Worm (Caenorhabditis elegans) whole organism, young adult: ENCODE results near the gene srt-37.
A peak's percentile ranks its signal among the peaks of the same experiment; 100 is the strongest.

ENCODE experiments used
- B0019.2 ChIP-seq: fragments of 200-800 bp; sonication (Bioruptor generic); conservative IDR thresholded peaks from 2 replicates; pipeline ENCODE4 v1.3.6; 2022; ENCODE audit warnings: missing genetic modification reagents, missing genetic modification characterization, missing compliant biosample characterization
- B0261.1 ChIP-seq: sonication (generic microtip); optimal IDR thresholded peaks from 2 replicates; lab custom pipeline; 2016; ENCODE audit warnings: mild to moderate bottlenecking, missing genetic modification characterization, moderate library complexity, missing compliant biosample characterization
- C17E4.6 ChIP-seq: fragments of 200-800 bp; sonication (Bioruptor generic); IDR thresholded peaks from 2 replicates; pipeline ENCODE4 v1.3.6; 2022; ENCODE audit warnings: missing genetic modification reagents, missing genetic modification characterization, missing compliant biosample characterization
- D2030.7 ChIP-seq: fragments of 200-800 bp; sonication (Bioruptor generic); IDR thresholded peaks from 2 replicates; pipeline ENCODE4 v1.3.6; 2022; ENCODE audit warnings: missing genetic modification reagents, missing genetic modification characterization, missing compliant biosample characterization
- F22D6.2 ChIP-seq: sonication (generic microtip); optimal IDR thresholded peaks from 2 replicates; lab custom pipeline; 2016; ENCODE audit warnings: mild to moderate bottlenecking, missing genetic modification characterization, missing compliant biosample characterization
- F39B2.1 ChIP-seq: fragments of 200-800 bp; sonication (Bioruptor generic); IDR thresholded peaks from 2 replicates; pipeline ENCODE4 v1.3.6; 2022; ENCODE audit warnings: missing genetic modification reagents, missing genetic modification characterization, missing compliant biosample characterization
- F55B11.4 ChIP-seq: sonication (generic microtip); optimal IDR thresholded peaks from 2 replicates; lab custom pipeline; 2016; ENCODE audit warnings: missing compliant biosample characterization, missing genetic modification characterization, borderline replicate concordance; ENCODE audit not compliant: insufficient read depth
- F57A8.1 ChIP-seq: fragments of 200-800 bp; sonication (Bioruptor generic); optimal IDR thresholded peaks from 2 replicates; lab custom pipeline; 2018; ENCODE audit warnings: mild to moderate bottlenecking, missing genetic modification characterization, moderate library complexity, missing compliant biosample characterization
- F57C9.4 ChIP-seq: sonication (generic microtip); optimal IDR thresholded peaks from 2 replicates; lab custom pipeline; 2017; ENCODE audit warnings: mild to moderate bottlenecking, missing genetic modification characterization, missing compliant biosample characterization
- K12H6.12 ChIP-seq: fragments of 200-800 bp; sonication (Bioruptor generic); optimal IDR thresholded peaks from 2 replicates; lab custom pipeline; 2018; ENCODE audit warnings: mild to moderate bottlenecking, missing genetic modification characterization, missing compliant biosample characterization
- T07F8.4 ChIP-seq: sonication (generic microtip); optimal IDR thresholded peaks from 2 replicates; lab custom pipeline; 2016; ENCODE audit warnings: mild to moderate bottlenecking, missing genetic modification characterization, moderate library complexity, missing compliant biosample characterization
- T26A5.8 ChIP-seq: sonication (generic microtip); optimal IDR thresholded peaks from 2 replicates; lab custom pipeline; 2016; ENCODE audit warnings: missing genetic modification characterization, missing compliant biosample characterization
- Y53G8AR.9 ChIP-seq: fragments of 200-800 bp; sonication (Bioruptor generic); conservative IDR thresholded peaks from 2 replicates; pipeline ENCODE4 v1.3.6; 2022; ENCODE audit warnings: missing genetic modification reagents, missing genetic modification characterization, missing compliant biosample characterization
- Y67H2A.10 ChIP-seq: fragments of 200-800 bp; sonication (Bioruptor generic); conservative IDR thresholded peaks from 2 replicates; pipeline ENCODE4 v1.3.6; 2022; ENCODE audit warnings: missing genetic modification reagents, missing genetic modification characterization, missing compliant biosample characterization
- ama-1 ChIP-seq, 3 experiments: fragments of 150-350 bp in 1 of 3; sonication (generic microtip) in 2 of 3; optimal IDR thresholded peaks; 2 replicates each; lab custom pipeline; 2014 to 2018; ENCODE audit warnings: missing biosample characterization in 2 of 3, missing genetic modification characterization in 2 of 3, missing genetic modification reagents in 2 of 3
- athp-1 ChIP-seq: sonication (generic microtip); optimal IDR thresholded peaks from 2 replicates; lab custom pipeline; 2017; ENCODE audit warnings: mild to moderate bottlenecking, missing genetic modification characterization, missing compliant biosample characterization
- attf-3 ChIP-seq: fragments of 200-800 bp; sonication (Bioruptor generic); conservative IDR thresholded peaks from 2 replicates; pipeline ENCODE4 v1.3.6; 2022; ENCODE audit warnings: missing genetic modification reagents, missing genetic modification characterization, missing compliant biosample characterization
- attf-6 ChIP-seq: fragments of 200-800 bp; sonication (Bioruptor generic); IDR thresholded peaks from 2 replicates; pipeline ENCODE4 v1.3.6; 2022; ENCODE audit warnings: missing genetic modification reagents, missing genetic modification characterization, missing compliant biosample characterization
- bed-1 ChIP-seq: fragments of 200-800 bp; sonication (Bioruptor generic); IDR thresholded peaks from 2 replicates; pipeline ENCODE4 v1.3.6; 2022; ENCODE audit warnings: missing genetic modification reagents, missing genetic modification characterization, missing compliant biosample characterization
- bed-2 ChIP-seq: fragments of 200-800 bp; sonication (Bioruptor generic); IDR thresholded peaks from 2 replicates; pipeline ENCODE4 v1.3.6; 2022; ENCODE audit warnings: missing genetic modification reagents, missing genetic modification characterization, missing compliant biosample characterization
- cebp-1 ChIP-seq, 2 experiments: fragments of 200-800 bp in 1 of 2; sonication (Bioruptor generic) in 1 of 2; sonication (generic microtip) in 1 of 2; IDR thresholded peaks in 1 of 2; optimal IDR thresholded peaks in 1 of 2; 2 replicates each; pipeline versions ENCODE4 v1.3.6 to Lab custom; 2017 to 2022; ENCODE audit warnings: missing compliant biosample characterization in 2 of 2, missing genetic modification characterization in 2 of 2, mild to moderate bottlenecking in 1 of 2, missing genetic modification reagents in 1 of 2, moderate library complexity in 1 of 2
- ceh-79 ChIP-seq: sonication (generic microtip); optimal IDR thresholded peaks from 2 replicates; lab custom pipeline; 2017; ENCODE audit warnings: mild to moderate bottlenecking, missing genetic modification characterization, missing compliant biosample characterization
- ets-4 ChIP-seq: fragments of 200-800 bp; sonication (Bioruptor generic); optimal IDR thresholded peaks from 2 replicates; lab custom pipeline; 2018; ENCODE audit warnings: mild to moderate bottlenecking, missing genetic modification characterization, missing compliant biosample characterization
- him-1 ChIP-seq: sonication (generic microtip); optimal IDR thresholded peaks from 2 replicates; lab custom pipeline; 2016; ENCODE audit warnings: missing genotype, missing genetic modification reagents, missing genetic modification characterization, missing compliant biosample characterization
- hlh-26 ChIP-seq: fragments of 200-800 bp; sonication (Bioruptor generic); conservative IDR thresholded peaks from 2 replicates; pipeline ENCODE4 v1.3.6; 2022; ENCODE audit warnings: missing genetic modification reagents, missing genetic modification characterization, missing compliant biosample characterization
- hsf-1 ChIP-seq: fragments of 200-800 bp; sonication (Bioruptor generic); IDR thresholded peaks from 2 replicates; pipeline ENCODE4 v1.3.6; 2022; ENCODE audit warnings: missing genetic modification reagents, missing genetic modification characterization, missing compliant biosample characterization
- lin-26 ChIP-seq: fragments of 200-800 bp; sonication (Bioruptor generic); IDR thresholded peaks from 2 replicates; pipeline ENCODE4 v1.3.6; 2022; ENCODE audit warnings: missing genetic modification reagents, missing genetic modification characterization, missing compliant biosample characterization
- lsl-1 ChIP-seq: fragments of 200-800 bp; sonication (Bioruptor generic); optimal IDR thresholded peaks from 2 replicates; lab custom pipeline; 2018; ENCODE audit warnings: mild to moderate bottlenecking, missing genetic modification characterization, moderate library complexity, missing compliant biosample characterization
- lsy-27 ChIP-seq: sonication (generic microtip); optimal IDR thresholded peaks from 2 replicates; lab custom pipeline; 2017; ENCODE audit warnings: missing genetic modification characterization, mild to moderate bottlenecking, missing compliant biosample characterization, antibody characterized with exemption, missing genotype, borderline replicate concordance; ENCODE audit not compliant: insufficient read depth
- madf-6 ChIP-seq: fragments of 200-800 bp; sonication (Bioruptor generic); IDR thresholded peaks from 2 replicates; pipeline ENCODE4 v1.3.6; 2022; ENCODE audit warnings: missing genetic modification reagents, missing genetic modification characterization, missing compliant biosample characterization
- madf-8 ChIP-seq: fragments of 200-800 bp; sonication (Bioruptor generic); conservative IDR thresholded peaks from 2 replicates; pipeline ENCODE4 v1.3.6; 2022; ENCODE audit warnings: missing genetic modification reagents, missing genetic modification characterization, missing compliant biosample characterization
- nfya-2 ChIP-seq: fragments of 200-800 bp; sonication (Bioruptor generic); IDR thresholded peaks from 2 replicates; pipeline ENCODE4 v1.3.6; 2022; ENCODE audit warnings: missing genetic modification reagents, missing genetic modification characterization, missing compliant biosample characterization
- nhr-179 ChIP-seq: sonication (generic microtip); optimal IDR thresholded peaks from 2 replicates; lab custom pipeline; 2016; ENCODE audit warnings: mild to moderate bottlenecking, missing genetic modification characterization, missing compliant biosample characterization
- pbrm-1 ChIP-seq: fragments of 200-800 bp; sonication (Bioruptor generic); IDR thresholded peaks from 2 replicates; pipeline ENCODE4 v1.3.6; 2022; ENCODE audit warnings: missing genetic modification reagents, missing genetic modification characterization, missing compliant biosample characterization
- rcor-1 ChIP-seq: fragments of 200-800 bp; sonication (Bioruptor generic); IDR thresholded peaks from 2 replicates; pipeline ENCODE4 v1.3.6; 2022; ENCODE audit warnings: missing genetic modification reagents, missing genetic modification characterization, missing compliant biosample characterization
- rpc-1 ChIP-seq, 2 experiments: fragments of 150-350 bp in 1 of 2; sonication (generic microtip) in 1 of 2; optimal IDR thresholded peaks; 2 replicates each; lab custom pipeline; 2014 to 2018; ENCODE audit warnings: missing biosample characterization in 1 of 2, missing genetic modification characterization in 1 of 2, missing genetic modification reagents in 1 of 2, missing genotype in 1 of 2
- sdz-38 ChIP-seq: sonication (generic microtip); optimal IDR thresholded peaks from 2 replicates; lab custom pipeline; 2016; ENCODE audit warnings: missing genotype, missing genetic modification characterization, missing compliant biosample characterization
- snpc-1.1 ChIP-seq: sonication (generic microtip); optimal IDR thresholded peaks from 2 replicates; lab custom pipeline; 2017; ENCODE audit warnings: missing genetic modification characterization, mild to moderate bottlenecking, missing compliant biosample characterization, antibody characterized with exemption, moderate library complexity, missing genotype, missing genetic modification reagents; ENCODE audit not compliant: insufficient read depth
- somi-1 ChIP-seq: fragments of 200-800 bp; sonication (Bioruptor generic); optimal IDR thresholded peaks from 2 replicates; lab custom pipeline; 2018; ENCODE audit warnings: mild to moderate bottlenecking, missing genetic modification characterization, missing compliant biosample characterization
- tbp1 ChIP-seq: fragments of 200-800 bp; sonication (Bioruptor generic); optimal IDR thresholded peaks from 2 replicates; lab custom pipeline; 2018; ENCODE audit warnings: mild to moderate bottlenecking, missing genetic modification characterization, missing compliant biosample characterization
- ztf-22 ChIP-seq: fragments of 200-800 bp; sonication (Bioruptor generic); optimal IDR thresholded peaks from 2 replicates; lab custom pipeline; 2018; ENCODE audit warnings: mild to moderate bottlenecking, missing genetic modification characterization, moderate library complexity, missing compliant biosample characterization
- ztf-3 ChIP-seq: fragments of 200-800 bp; sonication (Bioruptor generic); optimal IDR thresholded peaks from 2 replicates; lab custom pipeline; 2018; ENCODE audit warnings: mild to moderate bottlenecking, missing genetic modification characterization, missing compliant biosample characterization

Gene srt-37

ce11 chrV:4322706-4323105, 41.1 kb upstream of the srt-37 start, which contains the start of gene R02D1.2:
R02D1.2 (minus strand) TSS chrV:4322806.
- TF ChIP-seq attf-3: no peak

- no peak for TF ChIP-seq hsf-1
- TF ChIP-seq athp-1: no peak
- no peak for TF ChIP-seq nfya-2
- TF ChIP-seq K12H6.12 (tag; lab: Kevin White, UChicago): no peak
- no peak for TF ChIP-seq T07F8.4 (tag; lab: Kevin White, UChicago)
- no peak for TF ChIP-seq snpc-1.1 (tag; lab: Kevin White, UChicago)
- no peak for TF ChIP-seq ceh-79 (tag; lab: Kevin White, UChicago)
- no peak for TF ChIP-seq hlh-26 (GFP tag; lab: Robert Waterston, UW)
Measured at ce11 chrV:4319867-4320266, 38.3 kb upstream of the srt-37 start, which contains the start of gene ZC132.9. ZC132.9 (minus strand) TSS chrV:4319967.

- no peak for TF ChIP-seq sdz-38
- no peak for TF ChIP-seq Y53G8AR.9 (GFP tag; lab: Robert Waterston, UW)
- TF ChIP-seq F57C9.4 (tag; lab: Kevin White, UChicago): no peak
- no peak for TF ChIP-seq F39B2.1 (GFP tag; lab: Robert Waterston, UW)
- no peak for TF ChIP-seq attf-3
- no peak for TF ChIP-seq F57A8.1
- TF ChIP-seq bed-2 (GFP tag; lab: Robert Waterston, UW): no peak
- TF ChIP-seq F55B11.4 (tag; lab: Kevin White, UChicago): no peak
- no peak for TF ChIP-seq madf-8 (GFP tag; lab: Robert Waterston, UW)
- no peak for TF ChIP-seq B0019.2 (GFP tag; lab: Robert Waterston, UW)
- TF ChIP-seq tbp1: no peak
- TF ChIP-seq rcor-1 (GFP tag; lab: Robert Waterston, UW): no peak
- no peak for TF ChIP-seq ztf-3
- TF ChIP-seq F22D6.2 (tag; lab: Kevin White, UChicago): no peak
- no peak for TF ChIP-seq nhr-179
- no peak for TF ChIP-seq ztf-22
- no peak for TF ChIP-seq ets-4 (GFP tag; lab: Kevin White, UChicago)
- TF ChIP-seq attf-6 (GFP tag; lab: Robert Waterston, UW): no peak
Measured at ce11 chrV:4315057-4315456, 33.5 kb upstream of the srt-37 start, which contains the start of gene srh-192. srh-192 (minus strand) TSS chrV:4315157.

- TF ChIP-seq B0261.1: peak; percentile 46
- TF ChIP-seq lin-26 (GFP tag; lab: Robert Waterston, UW): peak; percentile 67; the same call in 1 of the 2 replicates
- TF ChIP-seq D2030.7: peak; percentile 63
- peak; percentile 27 for TF ChIP-seq rpc-1 (optimal IDR thresholded peaks at IDR 0.05; lab: Kevin White, UChicago)
- peak; percentile 67 for TF ChIP-seq rpc-1 (tag; optimal IDR thresholded peaks at IDR 0.05; lab: Kevin White, UChicago)
- peak; percentile 73 for TF ChIP-seq tbp1
Measured at ce11 chrV:4310414-4310813, 28.8 kb upstream of the srt-37 start.

- TF ChIP-seq somi-1 (no peak), lsl-1 (GFP tag; lab: Kevin White, UChicago) (no peak), cebp-1 (GFP tag; IDR thresholded peaks at IDR 0.05; lab: Robert Waterston, UW) (no peak), cebp-1 (tag; optimal IDR thresholded peaks at IDR 0.05; lab: Kevin White, UChicago) (no peak), him-1 (tag; lab: Kevin White, UChicago) (no peak), bed-1 (GFP tag; lab: Robert Waterston, UW) (no peak), ceh-79 (tag; lab: Kevin White, UChicago) (no peak), Y67H2A.10 (GFP tag; lab: Robert Waterston, UW) (no peak), F57C9.4 (tag; lab: Kevin White, UChicago) (no peak), madf-6 (no peak), lsy-27 (tag; lab: Kevin White, UChicago) (no peak), T26A5.8 (tag; lab: Kevin White, UChicago) (no peak), pbrm-1 (no peak), C17E4.6 (GFP tag; lab: Robert Waterston, UW) (no peak), ama-1 (optimal IDR thresholded peaks at IDR 0.05; lab: Kevin White, UChicago) (no peak), ama-1 (GFP tag; optimal IDR thresholded peaks at IDR 0.05; lab: Kevin White, UChicago) (no peak), attf-3 (no peak), nhr-179 (no peak)
Measured at ce11 chrV:4304240-4304639, 22.6 kb upstream of the srt-37 start.
